Fruit fly (Drosophila melanogaster) whole organism, prepupa: Measurements from ENCODE around the gene cactin.

ENCODE experiments used
- Blimp-1 ChIP-seq: fragments of 200-800 bp; sonication (Bioruptor generic); optimal IDR thresholded peaks from 3 replicates; lab custom pipeline; 2017; ENCODE audit warnings: missing biosample characterization, missing genetic modification characterization, mild to moderate bottlenecking, moderate library complexity, missing genetic modification reagents
- CG10631 ChIP-seq: fragments of 200-800 bp; sonication (Bioruptor generic); optimal IDR thresholded peaks from 2 replicates; lab custom pipeline; 2016; ENCODE audit warnings: missing biosample characterization, missing genetic modification characterization
- CG11762 ChIP-seq: fragments of 200-800 bp; sonication (Bioruptor generic); optimal IDR thresholded peaks from 3 replicates; lab custom pipeline; 2016; ENCODE audit warnings: missing biosample characterization, missing genetic modification characterization; ENCODE audit not compliant: insufficient read depth
- CG3032 ChIP-seq: fragments of 200-800 bp; optimal IDR thresholded peaks from 2 replicates; lab custom pipeline; 2019; ENCODE audit warnings: missing biosample characterization, mild to moderate bottlenecking, missing genetic modification characterization, moderate library complexity
- CG31627 ChIP-seq: fragments of 200-800 bp; sonication (Bioruptor generic); optimal IDR thresholded peaks from 3 replicates; lab custom pipeline; 2016; ENCODE audit warnings: missing biosample characterization, missing genetic modification characterization
- CG3919 ChIP-seq: fragments of 200-800 bp; sonication (Bioruptor generic); optimal IDR thresholded peaks from 3 replicates; lab custom pipeline; 2016; ENCODE audit warnings: missing biosample characterization, missing genetic modification characterization
- CG4318 ChIP-seq: fragments of 200-800 bp; sonication (Bioruptor generic); optimal IDR thresholded peaks from 3 replicates; lab custom pipeline; 2017; ENCODE audit warnings: missing biosample characterization, mild to moderate bottlenecking, missing genetic modification characterization
- CG6163 ChIP-seq: fragments of 200-800 bp; sonication (Bioruptor generic); IDR thresholded peaks from 3 replicates; pipeline ENCODE4 v1.3.6; 2022; ENCODE audit warnings: missing biosample characterization, missing genetic modification characterization
- CG6276 ChIP-seq: fragments of 200-800 bp; sonication (Bioruptor generic); optimal IDR thresholded peaks from 2 replicates; lab custom pipeline; 2017; ENCODE audit warnings: missing biosample characterization, mild to moderate bottlenecking, missing genetic modification characterization
- CG6792 ChIP-seq: fragments of 200-800 bp; sonication (Bioruptor generic); optimal IDR thresholded peaks from 3 replicates; lab custom pipeline; 2016; ENCODE audit warnings: missing biosample characterization, missing genetic modification characterization
- CG6808 ChIP-seq: fragments of 200-800 bp; sonication (Bioruptor generic); optimal IDR thresholded peaks from 3 replicates; lab custom pipeline; 2017; ENCODE audit warnings: missing biosample characterization, missing genetic modification characterization, mild to moderate bottlenecking, moderate library complexity, missing genetic modification reagents
- CG6854 ChIP-seq: fragments of 200-800 bp; sonication (Bioruptor generic); optimal IDR thresholded peaks from 2 replicates; lab custom pipeline; 2017; ENCODE audit warnings: missing biosample characterization, mild to moderate bottlenecking, missing genetic modification characterization
- CG7368 ChIP-seq: fragments of 200-800 bp; sonication (Bioruptor generic); optimal IDR thresholded peaks from 3 replicates; lab custom pipeline; 2016; ENCODE audit warnings: missing biosample characterization, missing genetic modification characterization
- CG8119 ChIP-seq: fragments of 200-800 bp; sonication (Bioruptor generic); IDR thresholded peaks from 3 replicates; pipeline ENCODE4 v1.3.6; 2022; ENCODE audit warnings: missing biosample characterization, missing genetic modification characterization
- CG8319 ChIP-seq: fragments of 200-800 bp; sonication (Bioruptor generic); optimal IDR thresholded peaks from 3 replicates; lab custom pipeline; 2016; ENCODE audit warnings: missing biosample characterization, missing genetic modification characterization
- CG8632 ChIP-seq: fragments of 200-800 bp; sonication (Bioruptor generic); optimal IDR thresholded peaks from 3 replicates; lab custom pipeline; 2016; ENCODE audit warnings: missing biosample characterization, missing genetic modification characterization
- CG9139 ChIP-seq: fragments of 200-800 bp; sonication (Bioruptor generic); optimal IDR thresholded peaks from 3 replicates; lab custom pipeline; 2017; ENCODE audit warnings: missing biosample characterization, mild to moderate bottlenecking, missing genetic modification characterization
- Eip75B ChIP-seq: fragments of 200-800 bp; sonication (Bioruptor generic); optimal IDR thresholded peaks from 3 replicates; lab custom pipeline; 2016; ENCODE audit warnings: missing biosample characterization, missing genetic modification characterization
- Eip78C ChIP-seq: fragments of 200-800 bp; sonication (Bioruptor generic); peaks from one replicate; lab custom pipeline; 2016; ENCODE audit warnings: missing biosample characterization, missing genetic modification characterization
- Ets96B ChIP-seq: fragments of 200-800 bp; optimal IDR thresholded peaks from 2 replicates; lab custom pipeline; 2019; ENCODE audit warnings: missing biosample characterization, mild to moderate bottlenecking, missing genetic modification characterization, moderate library complexity
- Hr38 ChIP-seq: sonication (Bioruptor generic); optimal IDR thresholded peaks from 2 replicates; lab custom pipeline; 2016; ENCODE audit warnings: missing biosample characterization, missing genetic modification characterization
- Hr39 ChIP-seq: fragments of 200-800 bp; sonication (Bioruptor generic); optimal IDR thresholded peaks from 2 replicates; lab custom pipeline; 2016; ENCODE audit warnings: missing biosample characterization, missing genetic modification characterization
- Met ChIP-seq: fragments of 200-800 bp; sonication (Bioruptor generic); optimal IDR thresholded peaks from 3 replicates; lab custom pipeline; 2016; ENCODE audit warnings: missing biosample characterization, missing genetic modification characterization
- OdsH ChIP-seq: fragments of 200-800 bp; sonication (Bioruptor generic); optimal IDR thresholded peaks from 3 replicates; lab custom pipeline; 2016; ENCODE audit warnings: missing biosample characterization, missing genetic modification characterization
- Smox ChIP-seq: fragments of 200-800 bp; sonication (Bioruptor generic); optimal IDR thresholded peaks from 3 replicates; lab custom pipeline; 2016; ENCODE audit warnings: missing biosample characterization, missing genetic modification characterization
- Sox102F ChIP-seq: fragments of 200-800 bp; sonication (Bioruptor generic); optimal IDR thresholded peaks from 2 replicates; lab custom pipeline; 2016; ENCODE audit warnings: missing biosample characterization, mild to moderate bottlenecking, missing genetic modification characterization
- Sox14 ChIP-seq: fragments of 200-800 bp; sonication (Bioruptor generic); optimal IDR thresholded peaks from 3 replicates; lab custom pipeline; 2016; ENCODE audit warnings: missing biosample characterization, missing genetic modification characterization
- Sox15 ChIP-seq: fragments of 200-800 bp; sonication (Bioruptor generic); optimal IDR thresholded peaks from 3 replicates; lab custom pipeline; 2016; ENCODE audit warnings: missing biosample characterization, missing genetic modification characterization
- acj6 ChIP-seq: fragments of 200-800 bp; sonication (Bioruptor generic); optimal IDR thresholded peaks from 3 replicates; lab custom pipeline; 2016; ENCODE audit warnings: missing biosample characterization, missing genetic modification characterization
- cyc ChIP-seq: fragments of 200-800 bp; sonication (Bioruptor generic); optimal IDR thresholded peaks from 3 replicates; lab custom pipeline; 2016; ENCODE audit warnings: missing biosample characterization, missing genetic modification characterization
- dac ChIP-seq: fragments of 200-800 bp; sonication (Bioruptor generic); optimal IDR thresholded peaks from 2 replicates; lab custom pipeline; 2017; ENCODE audit warnings: missing biosample characterization, mild to moderate bottlenecking, missing genetic modification characterization
- dsx ChIP-seq: fragments of 200-800 bp; optimal IDR thresholded peaks from 3 replicates; lab custom pipeline; 2019; ENCODE audit warnings: missing biosample characterization, mild to moderate bottlenecking, missing genetic modification characterization, moderate library complexity; ENCODE audit not compliant: poor library complexity, severe bottlenecking
- eg ChIP-seq: fragments of 200-800 bp; sonication (Bioruptor generic); IDR thresholded peaks from 3 replicates; pipeline ENCODE4 v1.3.6; 2022; ENCODE audit warnings: missing biosample characterization, missing genetic modification characterization
- esn ChIP-seq: fragments of 200-800 bp; sonication (Bioruptor generic); optimal IDR thresholded peaks from 2 replicates; lab custom pipeline; 2016; ENCODE audit warnings: missing biosample characterization, mild to moderate bottlenecking, missing genetic modification characterization, moderate library complexity
- fd59A ChIP-seq: fragments of 200-800 bp; sonication (Bioruptor generic); optimal IDR thresholded peaks from 2 replicates; lab custom pipeline; 2017; ENCODE audit warnings: missing biosample characterization, mild to moderate bottlenecking, missing genetic modification characterization, missing genetic modification reagents
- fd85E ChIP-seq: fragments of 200-800 bp; sonication (Bioruptor generic); optimal IDR thresholded peaks from 3 replicates; lab custom pipeline; 2016; ENCODE audit warnings: missing biosample characterization, missing genetic modification characterization
- fkh ChIP-seq: fragments of 200-800 bp; sonication (Bioruptor generic); optimal IDR thresholded peaks from 3 replicates; lab custom pipeline; 2017; ENCODE audit warnings: missing biosample characterization, mild to moderate bottlenecking, missing genetic modification characterization, moderate library complexity
- lz ChIP-seq: fragments of 200-800 bp; sonication (Bioruptor generic); optimal IDR thresholded peaks from 3 replicates; lab custom pipeline; 2016; ENCODE audit warnings: missing biosample characterization, missing genetic modification characterization
- net ChIP-seq: fragments of 200-800 bp; sonication (Bioruptor generic); optimal IDR thresholded peaks from 3 replicates; lab custom pipeline; 2016; ENCODE audit warnings: missing biosample characterization, missing genetic modification characterization
- salr ChIP-seq, 2 experiments: fragments of 200-800 bp; sonication (Bioruptor generic); optimal IDR thresholded peaks; 3 replicates each; lab custom pipeline; 2016 to 2018; ENCODE audit warnings: missing biosample characterization in 2 of 2, missing genetic modification characterization in 2 of 2, mild to moderate bottlenecking in 1 of 2
- spab ChIP-seq: fragments of 200-800 bp; sonication (Bioruptor generic); optimal IDR thresholded peaks from 2 replicates; lab custom pipeline; 2017; ENCODE audit warnings: missing biosample characterization, mild to moderate bottlenecking, missing genetic modification characterization, missing genetic modification reagents
- ss ChIP-seq, 2 experiments: fragments of 200-800 bp; sonication (Bioruptor generic); optimal IDR thresholded peaks; 2 replicates in 1 of 2; 3 replicates in 1 of 2; lab custom pipeline; 2017 to 2018; ENCODE audit warnings: mild to moderate bottlenecking in 2 of 2, missing biosample characterization in 2 of 2, missing genetic modification characterization in 2 of 2, moderate library complexity in 1 of 2
- svp ChIP-seq: fragments of 200-800 bp; sonication (Bioruptor generic); peaks from one replicate; lab custom pipeline; 2016; ENCODE audit warnings: missing biosample characterization, missing genetic modification characterization
- vri ChIP-seq: fragments of 200-800 bp; sonication (Bioruptor generic); optimal IDR thresholded peaks from 3 replicates; lab custom pipeline; 2016; ENCODE audit warnings: missing biosample characterization, mild to moderate bottlenecking, missing genetic modification characterization

Gene cactin

dm6 chrX:20448828-20449427 lies 25.1 kb downstream of the cactin start, which contains the start of gene tbc:
Gene tbc (plus strand): TSS chrX:20449331.
- no peak for TF ChIP-seq Blimp-1
- no peak for TF ChIP-seq CG8319 (GFP tag; lab: Kevin White, UChicago)
- TF ChIP-seq ss (GFP tag; optimal IDR thresholded peaks at IDR 0.05; lab: Kevin White, UChicago): no peak
- no peak for TF ChIP-seq net (GFP tag; lab: Kevin White, UChicago)
- TF ChIP-seq Sox14 (GFP tag; lab: Kevin White, UChicago): no peak
- TF ChIP-seq Eip75B (GFP tag; lab: Kevin White, UChicago): no peak
- TF ChIP-seq dac (GFP tag; lab: Kevin White, UChicago): no peak
- TF ChIP-seq CG3032 (tag; lab: Kevin White, UChicago): no peak
- no peak for TF ChIP-seq CG31627
- no peak for TF ChIP-seq Eip78C
- no peak for TF ChIP-seq acj6 (GFP tag; lab: Kevin White, UChicago)
- TF ChIP-seq CG10631 (GFP tag; lab: Kevin White, UChicago): no peak

- TF ChIP-seq OdsH: no peak
- TF ChIP-seq Eip78C: peak; percentile 57
- TF ChIP-seq svp (GFP tag; lab: Kevin White, UChicago): peak; percentile 54
Measured at dm6 chrX:20466382-20466928, 42.6 kb downstream of the cactin start.

- peak; percentile 30 for TF ChIP-seq svp (GFP tag; lab: Kevin White, UChicago)
- TF ChIP-seq CG9139: no peak
- TF ChIP-seq CG8119 (GFP tag; lab: Robert Waterston, UW): no peak
- no peak for TF ChIP-seq CG4318 (GFP tag; lab: Kevin White, UChicago)
- no peak for TF ChIP-seq CG3919 (GFP tag; lab: Kevin White, UChicago)
- peak; percentile 13 for TF ChIP-seq Eip78C
- no peak for TF ChIP-seq CG11762
Measured at dm6 chrX:20467155-20467554, 43.3 kb downstream of the cactin start, which contains the start of gene GstT3. Gene GstT3 (plus strand): TSS chrX:20467455.

- peak; percentile 83 for TF ChIP-seq CG6276 (GFP tag; lab: Kevin White, UChicago)
- no peak for TF ChIP-seq Smox (GFP tag; lab: Kevin White, UChicago)
- TF ChIP-seq Sox15 (GFP tag; lab: Kevin White, UChicago): no peak
- TF ChIP-seq esn (GFP tag; lab: Kevin White, UChicago): no peak
- TF ChIP-seq eg: peak; percentile 78
- no peak for TF ChIP-seq CG7368 (GFP tag; lab: Kevin White, UChicago)
- TF ChIP-seq CG6163 (GFP tag; lab: Robert Waterston, UW): peak; percentile 52; the same call in 1 of the 3 replicates
- no peak for TF ChIP-seq Ets96B (tag; lab: Kevin White, UChicago)
- no peak for TF ChIP-seq CG6792
- TF ChIP-seq CG31627: no peak
- TF ChIP-seq ss (GFP tag; optimal IDR thresholded peaks at IDR 0.05; lab: Kevin White, UChicago): peak in 1 of 2 experiments; percentile 85
- TF ChIP-seq CG8119 (GFP tag; lab: Robert Waterston, UW): peak; percentile 67
- no peak for TF ChIP-seq Hr38 (GFP tag; lab: Kevin White, UChicago)
- peak; percentile 35 for TF ChIP-seq dsx
- no peak for TF ChIP-seq CG8632 (GFP tag; lab: Kevin White, UChicago)
- TF ChIP-seq cyc (GFP tag; lab: Kevin White, UChicago): no peak
- no peak for TF ChIP-seq lz
- no peak for TF ChIP-seq fd85E (GFP tag; lab: Kevin White, UChicago)
- no peak for TF ChIP-seq Met (GFP tag; lab: Kevin White, UChicago)
- TF ChIP-seq CG6808: peak; percentile 56
- TF ChIP-seq spab (GFP tag; lab: Kevin White, UChicago): no peak
- TF ChIP-seq CG8319 (GFP tag; lab: Kevin White, UChicago): no peak
- no peak for TF ChIP-seq CG11762
- TF ChIP-seq acj6 (GFP tag; lab: Kevin White, UChicago): no peak
- TF ChIP-seq Hr39: no peak
- no peak for TF ChIP-seq Sox14 (GFP tag; lab: Kevin White, UChicago)
- TF ChIP-seq fd59A: no peak
- no peak for TF ChIP-seq Sox102F (GFP tag; lab: Kevin White, UChicago)
- TF ChIP-seq Eip75B (GFP tag; lab: Kevin White, UChicago): no peak
- TF ChIP-seq CG6854 (GFP tag; lab: Kevin White, UChicago): peak; percentile 4
- TF ChIP-seq fkh: no peak
- peak; percentile 62 for TF ChIP-seq Eip78C
- TF ChIP-seq salr (GFP tag; optimal IDR thresholded peaks at IDR 0.05; lab: Kevin White, UChicago): peak in 1 of 2 experiments; percentile 44
- TF ChIP-seq vri: no peak
Measured at dm6 chrX:20468192-20468591, 44.3 kb downstream of the cactin start.
